Fruit fly (Drosophila melanogaster) whole organism, wandering third instar larva: Measurements from ENCODE around the gene Skel.

Experiments used
- Abd-B ChIP-seq: fragments of >200 bp; optimal IDR thresholded peaks from 2 replicates; lab custom pipeline; 2017; ENCODE audit warnings: missing biosample characterization, missing genetic modification characterization
- CG32264 ChIP-seq: fragments of 200-800 bp; sonication (Bioruptor generic); optimal IDR thresholded peaks from 2 replicates; lab custom pipeline; 2016; ENCODE audit warnings: missing biosample characterization, missing genetic modification characterization
- CG9705 ChIP-seq: fragments of 200-800 bp; sonication (Bioruptor generic); optimal IDR thresholded peaks from 2 replicates; lab custom pipeline; 2018; ENCODE audit warnings: missing biosample characterization, mild to moderate bottlenecking, missing genetic modification characterization
- CrebA ChIP-seq: fragments of 200-800 bp; sonication (Bioruptor generic); optimal IDR thresholded peaks from 2 replicates; lab custom pipeline; 2016; ENCODE audit warnings: missing biosample characterization, mild to moderate bottlenecking, missing genetic modification characterization, borderline replicate concordance
- Dfd ChIP-seq: fragments of >200 bp; optimal IDR thresholded peaks from 2 replicates; lab custom pipeline; 2017; ENCODE audit warnings: missing biosample characterization, missing genetic modification characterization
- Dif ChIP-seq: fragments of 200-275, 200-300 bp; sonication (Bioruptor generic); optimal IDR thresholded peaks from 2 replicates; lab custom pipeline; 2018; ENCODE audit warnings: missing biosample characterization, missing genetic modification characterization; ENCODE audit not compliant: partially characterized antibody
- GATAd ChIP-seq: sonication (Bioruptor generic); optimal IDR thresholded peaks from 2 replicates; lab custom pipeline; 2016; ENCODE audit warnings: missing biosample characterization, missing genetic modification characterization
- HLH106 ChIP-seq: fragments of 200-800 bp; optimal IDR thresholded peaks from 3 replicates; lab custom pipeline; 2019; ENCODE audit warnings: missing biosample characterization, mild to moderate bottlenecking, missing genetic modification characterization, moderate library complexity
- Hnf4 ChIP-seq: fragments of 200-800 bp; sonication (Bioruptor generic); optimal IDR thresholded peaks from 2 replicates; lab custom pipeline; 2016; ENCODE audit warnings: missing biosample characterization, mild to moderate bottlenecking, missing genetic modification characterization
- Hr78 ChIP-seq: fragments of >200 bp; optimal IDR thresholded peaks from 2 replicates; lab custom pipeline; 2017; ENCODE audit warnings: missing biosample characterization, missing genetic modification characterization
- Hr83 ChIP-seq: fragments of 200-300 bp; sonication (Bioruptor generic); optimal IDR thresholded peaks from 2 replicates; lab custom pipeline; 2016; ENCODE audit warnings: missing biosample characterization, mild to moderate bottlenecking, missing genetic modification characterization, moderate library complexity; ENCODE audit not compliant: poor library complexity, severe bottlenecking
- Jra ChIP-seq: sonication (Bioruptor generic); optimal IDR thresholded peaks from 2 replicates; lab custom pipeline; 2016; ENCODE audit warnings: missing biosample characterization, missing genetic modification characterization
- Mio ChIP-seq: sonication (Bioruptor generic); optimal IDR thresholded peaks from 2 replicates; lab custom pipeline; 2016; ENCODE audit warnings: missing biosample characterization, missing genetic modification characterization
- Myc ChIP-seq: fragments of >200 bp; optimal IDR thresholded peaks from 2 replicates; lab custom pipeline; 2017
- N ChIP-seq: fragments of >200 bp; optimal IDR thresholded peaks from 2 replicates; lab custom pipeline; 2018; ENCODE audit warnings: missing biosample characterization, missing external identifiers, missing genetic modification characterization
- OdsH ChIP-seq: fragments of 200-800 bp; sonication (Bioruptor generic); optimal IDR thresholded peaks from 2 replicates; lab custom pipeline; 2016; ENCODE audit warnings: missing biosample characterization, mild to moderate bottlenecking, missing genetic modification characterization
- Rel ChIP-seq, 2 experiments: fragments of 200-800 bp; sonication (Bioruptor generic) in 1 of 2; optimal IDR thresholded peaks; 2 replicates in 1 of 2; 3 replicates in 1 of 2; lab custom pipeline; 2016 to 2019; ENCODE audit warnings: mild to moderate bottlenecking in 2 of 2, missing biosample characterization in 2 of 2, missing genetic modification characterization in 2 of 2, moderate library complexity in 1 of 2
- Sp1 ChIP-seq: fragments of 200-800 bp; sonication (Bioruptor generic); optimal IDR thresholded peaks from 3 replicates; lab custom pipeline; 2019; ENCODE audit warnings: missing biosample characterization, mild to moderate bottlenecking, missing genetic modification characterization, moderate library complexity
- Vsx2 ChIP-seq: fragments of 200-300, 225-300 bp; sonication (Bioruptor generic); optimal IDR thresholded peaks from 2 replicates; lab custom pipeline; 2018; ENCODE audit warnings: missing biosample characterization, missing genetic modification characterization; ENCODE audit not compliant: partially characterized antibody
- br ChIP-seq: fragments of 200-800 bp; sonication (Bioruptor generic); optimal IDR thresholded peaks from 2 replicates; lab custom pipeline; 2016; ENCODE audit warnings: missing biosample characterization, missing genetic modification characterization
- brk ChIP-seq: fragments of 200-800 bp; sonication (Bioruptor generic); optimal IDR thresholded peaks from 2 replicates; lab custom pipeline; 2016; ENCODE audit warnings: missing biosample characterization, mild to moderate bottlenecking, missing genetic modification characterization
- dl ChIP-seq, 2 experiments: fragments of 175-275, 200-275 bp in 1 of 2; fragments of 200-275 bp in 1 of 2; sonication (Bioruptor generic); optimal IDR thresholded peaks; lab custom pipeline; 2018; ENCODE audit warnings: mild to moderate bottlenecking in 2 of 2, missing biosample characterization in 2 of 2, missing genetic modification characterization in 2 of 2, moderate library complexity in 2 of 2; ENCODE audit not compliant: partially characterized antibody in 2 of 2, insufficient read depth in 1 of 2
- dmrt93B ChIP-seq: fragments of 200-800 bp; sonication (Bioruptor generic); optimal IDR thresholded peaks from 2 replicates; lab custom pipeline; 2018; ENCODE audit warnings: missing biosample characterization, mild to moderate bottlenecking, missing genetic modification characterization
- dsf ChIP-seq: sonication (Bioruptor generic); optimal IDR thresholded peaks from 2 replicates; lab custom pipeline; 2016; ENCODE audit warnings: missing biosample characterization, missing genetic modification characterization, borderline replicate concordance
- ey ChIP-seq: fragments of 200-800 bp; sonication (Bioruptor generic); optimal IDR thresholded peaks from 2 replicates; lab custom pipeline; 2016; ENCODE audit warnings: missing biosample characterization, missing genetic modification characterization
- foxo ChIP-seq, 2 experiments: fragments of 200-800 bp; sonication (Bioruptor generic); optimal IDR thresholded peaks; 2 replicates in 1 of 2; 3 replicates in 1 of 2; lab custom pipeline; 2016 to 2017; ENCODE audit warnings: missing biosample characterization in 2 of 2, missing genetic modification characterization in 2 of 2
- fru ChIP-seq: fragments of 200-800 bp; sonication (Bioruptor generic); optimal IDR thresholded peaks from 3 replicates; lab custom pipeline; 2016; ENCODE audit warnings: missing biosample characterization, mild to moderate bottlenecking, missing genetic modification characterization
- h ChIP-seq: fragments of 200-800 bp; sonication (Bioruptor generic); optimal IDR thresholded peaks from 3 replicates; lab custom pipeline; 2016; ENCODE audit warnings: missing biosample characterization, mild to moderate bottlenecking, missing genetic modification characterization
- jim ChIP-seq: fragments of 175-275, 200-325 bp; sonication (Bioruptor generic); optimal IDR thresholded peaks from 2 replicates; lab custom pipeline; 2016; ENCODE audit warnings: missing biosample characterization, mild to moderate bottlenecking, missing genetic modification characterization
- lola ChIP-seq: fragments of >200 bp; optimal IDR thresholded peaks from 2 replicates; lab custom pipeline; 2017; ENCODE audit warnings: missing biosample characterization, missing genetic modification characterization
- pan ChIP-seq: fragments of >200 bp; optimal IDR thresholded peaks from 2 replicates; lab custom pipeline; 2017
- psq ChIP-seq: fragments of 200-800 bp; sonication (Bioruptor generic); optimal IDR thresholded peaks from 3 replicates; lab custom pipeline; 2017; ENCODE audit warnings: missing biosample characterization, mild to moderate bottlenecking, missing genetic modification characterization, moderate library complexity
- rgr ChIP-seq: fragments of 200-800 bp; sonication (Bioruptor generic); optimal IDR thresholded peaks from 3 replicates; lab custom pipeline; 2016; ENCODE audit warnings: missing biosample characterization, mild to moderate bottlenecking, missing genetic modification characterization
- sage ChIP-seq: fragments of 200-800 bp; sonication (Bioruptor generic); optimal IDR thresholded peaks from 2 replicates; lab custom pipeline; 2016; ENCODE audit warnings: missing biosample characterization, mild to moderate bottlenecking, missing genetic modification characterization
- sv ChIP-seq: fragments of 200-800 bp; sonication (Bioruptor generic); optimal IDR thresholded peaks from 3 replicates; lab custom pipeline; 2016; ENCODE audit warnings: missing biosample characterization, missing genetic modification characterization
- tai ChIP-seq: sonication (Bioruptor generic); optimal IDR thresholded peaks from 2 replicates; lab custom pipeline; 2016; ENCODE audit warnings: missing biosample characterization, missing genetic modification characterization
- usp ChIP-seq: fragments of >200 bp; optimal IDR thresholded peaks from 2 replicates; lab custom pipeline; 2017; ENCODE audit warnings: missing biosample characterization, missing genetic modification characterization
- woc ChIP-seq: sonication (Bioruptor generic); optimal IDR thresholded peaks from 2 replicates; lab custom pipeline; 2016; ENCODE audit warnings: missing biosample characterization, mild to moderate bottlenecking, missing genetic modification characterization

Skel gene

DNA sequence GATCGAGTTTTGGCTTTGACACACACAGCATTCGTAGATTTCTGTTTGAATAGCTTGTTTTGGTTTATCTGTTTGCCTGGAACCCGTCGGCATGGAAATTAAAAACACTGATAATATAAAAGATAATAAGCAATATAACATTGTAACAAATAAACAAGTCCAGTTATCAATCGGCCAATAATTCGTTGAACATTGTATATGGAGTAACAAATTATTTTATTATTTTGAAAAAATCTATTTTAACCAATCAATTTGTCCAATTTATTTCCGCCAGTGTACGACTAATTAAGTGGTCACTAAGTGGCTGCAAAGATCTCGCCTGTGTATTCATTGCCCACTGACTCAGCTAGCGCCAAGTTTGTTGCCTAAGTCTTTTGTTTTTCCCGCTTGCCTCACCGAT is 2.1 kb downstream of the Skel start:
- no peak for TF ChIP-seq woc (GFP tag; lab: Kevin White, UChicago)
- TF ChIP-seq rgr = no peak
- TF ChIP-seq Jra (GFP tag; lab: Kevin White, UChicago) = no peak
- TF ChIP-seq CG9705 (GFP tag; lab: Kevin White, UChicago) = no peak
- TF ChIP-seq GATAd (GFP tag; lab: Kevin White, UChicago) = no peak
- no peak for TF ChIP-seq CG32264 (GFP tag; lab: Kevin White, UChicago)
- no peak for TF ChIP-seq Hr78 (GFP tag; lab: Kevin White, UChicago)

DNA sequence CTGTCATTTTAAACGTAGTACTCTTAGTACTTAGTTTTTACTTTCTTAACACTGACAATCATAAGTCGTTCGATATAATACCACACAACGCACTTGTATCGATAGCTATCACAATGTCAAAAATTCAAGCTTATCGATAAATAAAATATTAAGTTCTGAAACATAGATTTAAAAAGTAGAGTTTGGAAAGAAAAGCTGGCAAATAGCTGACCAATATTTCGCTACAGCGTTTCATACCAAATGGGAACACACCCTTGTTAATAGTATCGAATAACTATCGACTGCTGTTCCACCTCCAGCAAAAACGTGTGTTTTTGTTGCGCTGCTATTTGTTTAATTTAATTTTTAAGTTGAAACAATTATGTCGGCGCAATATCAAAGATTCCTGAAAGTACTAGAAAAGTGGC is 9.6 kb downstream of the Skel start, which contains the start of the genes pug, CG14683 and CG46459:
Gene pug, plus strand, starts transcription at position 164 of the 407 bp plus-strand sequence.
Gene CG14683, plus strand, starts transcription at position 277 of the 407 bp plus-strand sequence.
Gene CG46459, plus strand, starts transcription at position 277 of the 407 bp plus-strand sequence.
- peak; percentile 49 for TF ChIP-seq fru (GFP tag; lab: Kevin White, UChicago)
- TF ChIP-seq HLH106 (tag; lab: Kevin White, UChicago) = peak; percentile 46
- TF ChIP-seq foxo (GFP tag; optimal IDR thresholded peaks at IDR 0.05; lab: Kevin White, UChicago) = peak in 1 of 2 experiments; percentile 63
- TF ChIP-seq Dif (GFP tag; lab: Kevin White, UChicago) = no peak
- no peak for TF ChIP-seq Rel (GFP tag; optimal IDR thresholded peaks at IDR 0.05; lab: Kevin White, UChicago)
- peak; percentile 34 for TF ChIP-seq Rel (tag; optimal IDR thresholded peaks at IDR 0.05; lab: Kevin White, UChicago)
- TF ChIP-seq h (GFP tag; lab: Kevin White, UChicago) = peak; percentile 73
- no peak for TF ChIP-seq pan (lab: Kevin White, UChicago)
- no peak for TF ChIP-seq woc (GFP tag; lab: Kevin White, UChicago)
- no peak for TF ChIP-seq Hnf4 (GFP tag; lab: Kevin White, UChicago)
- peak; percentile 8 for TF ChIP-seq OdsH (GFP tag; lab: Kevin White, UChicago)
- TF ChIP-seq dl (GFP tag; optimal IDR thresholded peaks at IDR 0.05; lab: Kevin White, UChicago; ENCODE audit: insufficient read depth in 1 of 2, partially characterized antibody in 2 of 2) = no peak
- TF ChIP-seq dmrt93B (GFP tag; lab: Kevin White, UChicago) = no peak
- TF ChIP-seq sage = no peak
- no peak for TF ChIP-seq CrebA (GFP tag; lab: Kevin White, UChicago)
- no peak for TF ChIP-seq dsf (GFP tag; lab: Kevin White, UChicago)
- TF ChIP-seq Abd-B (GFP tag; lab: Kevin White, UChicago) = no peak
- no peak for TF ChIP-seq Dfd (GFP tag; lab: Kevin White, UChicago)
- no peak for TF ChIP-seq tai (GFP tag; lab: Kevin White, UChicago)
- peak; percentile 26 for TF ChIP-seq GATAd (GFP tag; lab: Kevin White, UChicago)
- TF ChIP-seq lola (GFP tag; lab: Kevin White, UChicago) = no peak
- no peak for TF ChIP-seq Sp1
- peak; percentile 32 for TF ChIP-seq ey (GFP tag; lab: Kevin White, UChicago)
- TF ChIP-seq br (GFP tag; lab: Kevin White, UChicago) = peak; percentile 15
- TF ChIP-seq Vsx2 (GFP tag; lab: Kevin White, UChicago) = no peak
- no peak for TF ChIP-seq CG9705 (GFP tag; lab: Kevin White, UChicago)
- peak; percentile 33 for TF ChIP-seq rgr
- no peak for TF ChIP-seq jim (GFP tag; lab: Kevin White, UChicago)
- no peak for TF ChIP-seq psq (GFP tag; lab: Kevin White, UChicago)
- TF ChIP-seq CG32264 (GFP tag; lab: Kevin White, UChicago) = no peak
- TF ChIP-seq Jra (GFP tag; lab: Kevin White, UChicago) = peak; percentile 55
- peak; percentile 40 for TF ChIP-seq sv (GFP tag; lab: Kevin White, UChicago)
- TF ChIP-seq usp (GFP tag; lab: Kevin White, UChicago) = no peak
- TF ChIP-seq N = no peak
- no peak for TF ChIP-seq Hr78 (GFP tag; lab: Kevin White, UChicago)
- peak; percentile 31 for TF ChIP-seq Myc (lab: Kevin White, UChicago)
- TF ChIP-seq brk = no peak
- no peak for TF ChIP-seq Mio
- TF ChIP-seq Hr83 = peak; percentile 11
